Fruit fly (Drosophila melanogaster): ENCODE data around the gene CG5938.

CG5938 gene

dm6 chr3R:27265330-27265729 lies 9.3 kb upstream of the CG5938 start, which contains the start of the genes CG14262 and CG14260:
TSS of gene CG14262 (minus strand) at chr3R:27265430.
TSS of gene CG14260 (plus strand) at chr3R:27265457.
- no peak for TF ChIP-seq Crg-1 (GFP tag; optimal IDR thresholded peaks at IDR 0.05)
- no peak for TF ChIP-seq Hr96 (GFP tag; optimal IDR thresholded peaks at IDR 0.05)

- peak; percentile 13 for TF ChIP-seq cic (GFP tag; optimal IDR thresholded peaks at IDR 0.05)
- no peak for TF ChIP-seq CG7101 (tag; optimal IDR thresholded peaks at IDR 0.05)
- peak in 1 of 2 experiments; percentile 36 for TF ChIP-seq cnc (optimal IDR thresholded peaks at IDR 0.05)
- peak; percentile 38 for TF ChIP-seq tj (GFP tag; optimal IDR thresholded peaks at IDR 0.05)
- TF ChIP-seq pad (GFP tag; optimal IDR thresholded peaks at IDR 0.05): peak; percentile 7
- TF ChIP-seq toe (GFP tag; optimal IDR thresholded peaks at IDR 0.05): no peak
These were observed 4.0 kb upstream of the CG5938 start for dm6 chr3R:27270379-27271266.

DNA sequence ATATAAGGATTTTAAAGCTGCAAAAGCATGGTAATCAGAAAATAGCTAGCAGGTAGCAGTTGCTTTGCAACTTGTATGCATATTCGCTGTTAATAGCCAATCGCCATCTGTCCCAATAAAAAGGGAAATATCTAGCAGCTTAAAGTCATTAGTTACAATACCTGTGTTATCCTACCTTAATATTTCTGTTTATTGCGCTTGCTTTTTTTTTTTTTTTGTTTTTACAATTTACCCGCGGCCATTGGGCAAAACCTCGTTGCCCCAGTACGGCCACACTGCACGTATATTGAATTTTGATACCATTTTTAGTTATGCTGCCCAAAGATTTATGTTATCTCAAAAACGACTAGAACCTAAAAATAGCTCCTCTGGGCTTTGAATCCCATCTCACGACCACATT lies 2.4 kb upstream of the CG5938 start:
- TF ChIP-seq CG5204 (GFP tag; optimal IDR thresholded peaks at IDR 0.05) (no peak), CG33017 (tag; optimal IDR thresholded peaks at IDR 0.05) (no peak), Crg-1 (GFP tag; optimal IDR thresholded peaks at IDR 0.05) (no peak), cic (GFP tag; optimal IDR thresholded peaks at IDR 0.05) (no peak), Hr96 (GFP tag; optimal IDR thresholded peaks at IDR 0.05) (no peak), CG12768 (GFP tag; optimal IDR thresholded peaks at IDR 0.05) (no peak), Clk (GFP tag; optimal IDR thresholded peaks at IDR 0.05) (no peak), ovo (GFP tag; optimal IDR thresholded peaks at IDR 0.05) (no peak), toe (GFP tag; optimal IDR thresholded peaks at IDR 0.05) (no peak), CG14711 (tag; optimal IDR thresholded peaks at IDR 0.05) (no peak)

- TF ChIP-seq CG12768 (GFP tag; optimal IDR thresholded peaks at IDR 0.05): peak; percentile 71
- no peak for TF ChIP-seq CG5204 (GFP tag; optimal IDR thresholded peaks at IDR 0.05)
- TF ChIP-seq ovo (GFP tag; optimal IDR thresholded peaks at IDR 0.05): no peak
- peak; percentile 64 for TF ChIP-seq Mnt (GFP tag; optimal IDR thresholded peaks at IDR 0.05)
- TF ChIP-seq CG7101 (tag; optimal IDR thresholded peaks at IDR 0.05): peak; percentile 65
- peak; percentile 82 for TF ChIP-seq Crg-1 (GFP tag; optimal IDR thresholded peaks at IDR 0.05)
- no peak for TF ChIP-seq cnc (optimal IDR thresholded peaks at IDR 0.05)
- no peak for TF ChIP-seq kay (GFP tag; ENCODE audit: borderline replicate concordance)
- TF ChIP-seq CG11617 (GFP tag; optimal IDR thresholded peaks at IDR 0.05): peak; percentile 18
- TF ChIP-seq tj (GFP tag; optimal IDR thresholded peaks at IDR 0.05): no peak
- peak; percentile 86 for TF ChIP-seq CG1620 (GFP tag; optimal IDR thresholded peaks at IDR 0.05)
- peak; percentile 80 for TF ChIP-seq CG14711 (tag; optimal IDR thresholded peaks at IDR 0.05)
- peak; percentile 30 for TF ChIP-seq CG7045 (GFP tag; optimal IDR thresholded peaks at IDR 0.05)
- peak; percentile 21 for TF ChIP-seq CG33017 (tag; optimal IDR thresholded peaks at IDR 0.05)
- peak; percentile 71 for TF ChIP-seq Hr96 (GFP tag; optimal IDR thresholded peaks at IDR 0.05)
- TF ChIP-seq Clk (GFP tag; optimal IDR thresholded peaks at IDR 0.05): peak; percentile 1
- TF ChIP-seq bab1 (GFP tag; optimal IDR thresholded peaks at IDR 0.05): no peak
- peak; percentile 33 for TF ChIP-seq cic (GFP tag; optimal IDR thresholded peaks at IDR 0.05)
- TF ChIP-seq toe (GFP tag; optimal IDR thresholded peaks at IDR 0.05): peak; percentile 36
- TF ChIP-seq pad (GFP tag; optimal IDR thresholded peaks at IDR 0.05): peak; percentile 64
These were observed 1.2 kb upstream of the CG5938 start, which contains the start of gene CG5934 for dm6 chr3R:27273118-27274062. TSS of gene CG5934 (plus strand) at chr3R:27273705.

- TF ChIP-seq CG14711 (tag; optimal IDR thresholded peaks at IDR 0.05) (no peak), toe (GFP tag; optimal IDR thresholded peaks at IDR 0.05) (no peak), Crg-1 (GFP tag; optimal IDR thresholded peaks at IDR 0.05) (no peak), Hr96 (GFP tag; optimal IDR thresholded peaks at IDR 0.05) (no peak), Mnt (GFP tag; optimal IDR thresholded peaks at IDR 0.05) (no peak), CG11617 (GFP tag; optimal IDR thresholded peaks at IDR 0.05) (no peak), CG33017 (tag; optimal IDR thresholded peaks at IDR 0.05) (no peak), CG12768 (GFP tag; optimal IDR thresholded peaks at IDR 0.05) (no peak), CG7045 (GFP tag; optimal IDR thresholded peaks at IDR 0.05) (no peak), ovo (GFP tag; optimal IDR thresholded peaks at IDR 0.05) (no peak), kay (GFP tag; ENCODE audit: borderline replicate concordance) (no peak), Clk (GFP tag; optimal IDR thresholded peaks at IDR 0.05) (no peak), bab1 (GFP tag; optimal IDR thresholded peaks at IDR 0.05) (no peak), CG5204 (GFP tag; optimal IDR thresholded peaks at IDR 0.05) (no peak), CG7101 (tag; optimal IDR thresholded peaks at IDR 0.05) (no peak), pad (GFP tag; optimal IDR thresholded peaks at IDR 0.05) (no peak), cic (GFP tag; optimal IDR thresholded peaks at IDR 0.05) (no peak), tj (GFP tag; optimal IDR thresholded peaks at IDR 0.05) (no peak), CG1620 (GFP tag; optimal IDR thresholded peaks at IDR 0.05) (no peak), cnc (optimal IDR thresholded peaks at IDR 0.05) (no peak)
These were observed 4.9 kb downstream of the CG5938 start for dm6 chr3R:27279478-27279877.

Measured in whole organism, adult.